Worm (Caenorhabditis elegans): Measurements from ENCODE around the gene K11H12.5.

The K11H12.5 gene

DNA sequence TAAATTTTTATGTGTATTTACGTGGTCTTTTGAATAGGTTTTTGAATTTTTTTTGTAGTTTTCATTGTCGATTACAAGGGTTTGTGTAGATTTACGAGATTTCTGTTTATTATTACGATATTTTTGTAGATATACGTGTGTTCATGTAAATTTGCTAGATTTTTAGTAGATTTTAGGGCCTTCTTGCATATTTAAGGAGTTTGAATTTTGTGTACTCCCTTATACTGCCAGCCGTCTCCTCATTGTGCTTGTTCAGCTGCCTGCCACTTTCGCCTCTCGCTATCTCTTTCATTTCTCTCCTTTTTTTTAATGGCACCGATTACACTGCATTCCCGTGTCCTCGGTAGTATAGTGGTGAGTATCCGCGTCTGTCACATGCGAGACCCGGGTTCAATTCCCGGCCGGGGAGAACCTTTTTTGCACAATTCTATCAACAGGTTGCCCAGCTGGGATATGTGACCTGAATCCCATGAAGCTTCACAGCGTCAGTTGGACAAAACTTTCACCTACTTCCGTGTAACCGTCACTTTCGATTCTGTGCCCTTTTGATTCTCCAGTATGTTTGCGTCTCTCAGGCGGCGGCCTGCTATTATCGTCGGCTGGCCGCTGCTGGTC is 6.5 kb downstream of the K11H12.5 start:
- TF ChIP-seq bed-3 (GFP tag; optimal IDR thresholded peaks at IDR 0.05) (peak; percentile 60), ham-2 (GFP tag; optimal IDR thresholded peaks at IDR 0.05) (peak; percentile 79), blmp-1 (tag; optimal IDR thresholded peaks at IDR 0.05) (peak; percentile 89), ceh-39 (tag; optimal IDR thresholded peaks at IDR 0.05) (no peak), unc-62 (GFP tag; optimal IDR thresholded peaks at IDR 0.05) (peak; percentile 25), zip-8 (tag; optimal IDR thresholded peaks at IDR 0.05) (no peak), mls-2 (tag; optimal IDR thresholded peaks at IDR 0.05) (peak; percentile 88), flh-1 (GFP tag; optimal IDR thresholded peaks at IDR 0.05) (peak; percentile 66), hlh-1 (tag; optimal IDR thresholded peaks at IDR 0.05) (peak; percentile 0), cnd-1 (tag; optimal IDR thresholded peaks at IDR 0.05) (peak; percentile 88), sem-2 (GFP tag; optimal IDR thresholded peaks at IDR 0.05) (peak; percentile 73), ceh-43 (GFP tag; optimal IDR thresholded peaks at IDR 0.05) (peak; percentile 76), lin-32 (GFP tag; optimal IDR thresholded peaks at IDR 0.05) (peak; percentile 48), sptf-1 (tag; optimal IDR thresholded peaks at IDR 0.05) (peak; percentile 91), M03D4.4 (tag; optimal IDR thresholded peaks at IDR 0.05) (peak; percentile 84), nhr-237 (tag; optimal IDR thresholded peaks at IDR 0.05) (no peak), tbx-8 (GFP tag; optimal IDR thresholded peaks at IDR 0.05) (peak; percentile 10), mep-1 (tag; optimal IDR thresholded peaks at IDR 0.05) (peak; percentile 50), ces-1 (GFP tag; optimal IDR thresholded peaks at IDR 0.05) (peak; percentile 11), drap-1 (GFP tag; optimal IDR thresholded peaks at IDR 0.05) (peak; percentile 81), ceh-83 (GFP tag; optimal IDR thresholded peaks at IDR 0.05) (peak; percentile 89), nhr-12 (tag; optimal IDR thresholded peaks at IDR 0.05) (no peak), lsy-2 (tag; optimal IDR thresholded peaks at IDR 0.05) (peak; percentile 8), ztf-11 (tag; optimal IDR thresholded peaks at IDR 0.05) (no peak), unc-120 (tag; optimal IDR thresholded peaks at IDR 0.05; ENCODE audit: poor library complexity, severe bottlenecking) (peak; percentile 89)

DNA sequence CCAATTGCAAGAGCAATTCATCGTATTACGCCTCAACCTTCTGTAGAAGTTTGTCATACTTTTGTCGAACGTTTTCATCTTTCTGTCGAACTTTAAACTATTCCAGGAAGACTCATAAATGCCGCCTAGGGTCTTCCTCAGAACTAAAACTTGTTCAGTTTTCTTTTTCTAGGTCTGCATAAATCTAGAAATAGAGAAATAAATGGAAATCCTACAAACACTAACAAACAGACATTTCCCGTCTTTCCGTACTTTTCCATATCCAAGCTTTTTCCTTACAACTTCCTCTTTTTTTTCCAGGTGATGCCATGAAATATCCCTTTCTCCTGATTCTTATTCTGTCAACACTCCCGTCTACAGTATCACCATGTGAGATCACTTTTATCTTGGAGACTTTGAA is 7.8 kb downstream of the K11H12.5 start, which contains the start of gene cutl-28:
Gene cutl-28 (plus strand): TSS at position 301 of the 400 bp plus-strand sequence.
- TF ChIP-seq drap-1 (GFP tag; optimal IDR thresholded peaks at IDR 0.05): no peak
- no peak for TF ChIP-seq mab-5 (tag; optimal IDR thresholded peaks at IDR 0.05)
- TF ChIP-seq ham-2 (GFP tag; optimal IDR thresholded peaks at IDR 0.05): no peak
- TF ChIP-seq bed-3 (GFP tag; optimal IDR thresholded peaks at IDR 0.05): no peak
- TF ChIP-seq nhr-76 (tag; optimal IDR thresholded peaks at IDR 0.05): no peak
- no peak for TF ChIP-seq unc-62 (GFP tag; optimal IDR thresholded peaks at IDR 0.05)
- TF ChIP-seq pha-4 (tag; optimal IDR thresholded peaks at IDR 0.05): no peak
- no peak for TF ChIP-seq lin-13 (tag; optimal IDR thresholded peaks at IDR 0.05)

DNA sequence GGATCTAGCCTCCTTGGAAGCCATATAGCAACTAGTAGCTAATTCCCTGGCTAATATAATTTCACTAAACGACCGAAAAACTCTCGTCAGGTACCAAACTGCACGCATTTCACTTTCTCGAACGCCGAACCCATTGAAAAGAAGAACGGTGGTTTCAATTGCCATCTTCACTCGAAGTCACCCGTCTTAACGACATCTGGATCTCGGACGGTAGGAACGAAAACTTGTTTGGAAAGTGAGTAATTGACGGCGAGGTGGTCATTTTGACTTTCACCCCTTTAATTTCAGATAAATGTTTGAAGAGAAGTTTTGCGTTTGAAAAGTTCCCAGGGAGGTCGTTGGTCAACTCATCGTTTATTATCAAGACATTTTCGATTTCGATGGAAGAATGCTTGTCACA is 8.4 kb downstream of the K11H12.5 start:
- no peak for TF ChIP-seq flh-1 (GFP tag; optimal IDR thresholded peaks at IDR 0.05)
- no peak for TF ChIP-seq unc-120 (tag; optimal IDR thresholded peaks at IDR 0.05; ENCODE audit: poor library complexity, severe bottlenecking)
- TF ChIP-seq tbx-8 (GFP tag; optimal IDR thresholded peaks at IDR 0.05): no peak
- no peak for TF ChIP-seq elt-3 (tag; optimal IDR thresholded peaks at IDR 0.05)
- no peak for TF ChIP-seq lsy-2 (tag; optimal IDR thresholded peaks at IDR 0.05)
- no peak for TF ChIP-seq nhr-28 (tag; optimal IDR thresholded peaks at IDR 0.05)
- TF ChIP-seq hlh-1 (tag; optimal IDR thresholded peaks at IDR 0.05): no peak
- TF ChIP-seq nhr-12 (tag; optimal IDR thresholded peaks at IDR 0.05): no peak
- TF ChIP-seq ces-1 (GFP tag; optimal IDR thresholded peaks at IDR 0.05): no peak
- TF ChIP-seq nhr-76 (tag; optimal IDR thresholded peaks at IDR 0.05): no peak
- TF ChIP-seq ceh-43 (GFP tag; optimal IDR thresholded peaks at IDR 0.05): no peak
- no peak for TF ChIP-seq nhr-2 (tag; optimal IDR thresholded peaks at IDR 0.05)
- no peak for TF ChIP-seq nhr-237 (tag; optimal IDR thresholded peaks at IDR 0.05)
- no peak for TF ChIP-seq unc-62 (GFP tag; optimal IDR thresholded peaks at IDR 0.05)
- TF ChIP-seq lin-13 (tag; optimal IDR thresholded peaks at IDR 0.05): no peak
- TF ChIP-seq mls-2 (tag; optimal IDR thresholded peaks at IDR 0.05): no peak
- TF ChIP-seq elt-1 (tag; optimal IDR thresholded peaks at IDR 0.05; ENCODE audit: borderline replicate concordance, insufficient read depth): no peak

DNA sequence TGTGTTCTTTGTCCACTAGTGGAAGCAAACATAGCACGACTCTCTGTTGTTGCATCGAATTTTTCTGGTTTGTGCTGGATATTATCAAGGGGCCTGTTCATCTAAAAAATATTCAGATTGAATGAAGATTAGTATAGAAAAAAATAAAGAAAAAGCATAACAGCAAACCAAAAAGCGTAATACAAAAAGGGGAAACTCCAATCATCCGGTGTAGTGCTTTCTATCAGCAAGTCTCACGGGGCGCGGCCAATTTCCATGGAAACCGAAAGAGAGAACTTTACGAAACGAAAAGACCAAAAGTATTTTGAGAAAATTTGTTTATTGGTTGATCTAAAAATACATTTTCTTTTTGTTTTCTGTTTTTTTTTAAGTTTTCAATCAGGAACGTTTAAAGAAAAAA is 21.9 kb downstream of the K11H12.5 start, which contains the start of gene Y55F3C.17:
Gene Y55F3C.17 (minus strand): TSS at position 101 of the 400 bp plus-strand sequence.
- TF ChIP-seq bed-3 (GFP tag; optimal IDR thresholded peaks at IDR 0.05) (no peak), lsy-2 (tag; optimal IDR thresholded peaks at IDR 0.05) (no peak), nhr-2 (tag; optimal IDR thresholded peaks at IDR 0.05) (no peak), snpc-4 (tag; optimal IDR thresholded peaks at IDR 0.05) (no peak), M03D4.4 (tag; optimal IDR thresholded peaks at IDR 0.05) (no peak), elt-1 (tag; optimal IDR thresholded peaks at IDR 0.05; ENCODE audit: borderline replicate concordance, insufficient read depth) (no peak), sptf-1 (tag; optimal IDR thresholded peaks at IDR 0.05) (no peak)

Measured in whole organism, mixed stage, embryonic.